Worm (Caenorhabditis elegans): ENCODE measurements around the gene T28D6.4.

ce11 chrIII:11405049-11405448 is 44.8 kb downstream of the T28D6.4 start, which contains the start of gene Y47D3B.4:
- TF ChIP-seq ztf-29 (GFP tag; IDR thresholded peaks at IDR 0.05): no peak
- no peak for TF ChIP-seq ref-1 (GFP tag; conservative IDR thresholded peaks at IDR 0.05)
- no peak for TF ChIP-seq cog-1 (tag; optimal IDR thresholded peaks at IDR 0.05)
- TF ChIP-seq med-1 (GFP tag; optimal IDR thresholded peaks at IDR 0.05; ENCODE audit: insufficient read depth): no peak
